Worm (Caenorhabditis elegans) whole organism, late embryonic: ENCODE results near the gene C13F10.8.

Source experiments
- ceh-18 ChIP-seq: sonication (generic microtip); optimal IDR thresholded peaks from 2 replicates; lab custom pipeline; 2016; ENCODE audit warnings: missing genetic modification characterization, missing compliant biosample characterization
- mec-3 ChIP-seq: sonication (generic microtip); optimal IDR thresholded peaks from 2 replicates; lab custom pipeline; 2016; ENCODE audit warnings: borderline replicate concordance, missing genetic modification characterization, missing compliant biosample characterization
- nhr-11 ChIP-seq: fragments of 150-350 bp; optimal IDR thresholded peaks from 2 replicates; lab custom pipeline; 2014; ENCODE audit warnings: missing biosample characterization, missing genetic modification characterization
- pqm-1 ChIP-seq: sonication (generic microtip); optimal IDR thresholded peaks from 2 replicates; lab custom pipeline; 2016; ENCODE audit warnings: missing genetic modification characterization, missing compliant biosample characterization
- unc-86 ChIP-seq: sonication (generic microtip); optimal IDR thresholded peaks from 2 replicates; lab custom pipeline; 2016; ENCODE audit warnings: missing genetic modification characterization, missing compliant biosample characterization

DNA sequence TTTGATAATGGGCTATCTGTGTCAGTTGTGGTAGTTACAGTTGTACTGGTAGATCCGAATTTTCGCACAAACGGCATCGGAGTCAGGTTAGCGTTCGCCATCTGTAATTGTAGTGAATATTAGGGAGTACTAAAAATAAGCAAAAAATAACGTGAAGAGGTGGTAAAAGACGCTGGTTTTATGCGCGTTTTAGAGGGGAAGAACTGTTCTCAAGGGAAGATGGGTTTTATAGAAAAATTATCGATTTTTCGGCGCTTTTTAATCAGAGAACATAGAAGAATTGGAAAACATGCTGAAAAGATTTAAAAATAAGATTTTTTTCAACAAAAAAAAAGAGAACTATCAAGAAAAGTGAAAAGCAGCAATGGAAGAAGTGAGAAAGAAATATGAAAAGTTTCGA lies 2.3 kb upstream of the C13F10.8 start, which contains the start of gene C13F10.7:
- TF ChIP-seq mec-3: no peak
- no peak for TF ChIP-seq pqm-1 (tag; lab: Kevin White, UChicago)
- no peak for TF ChIP-seq unc-86
- no peak for TF ChIP-seq nhr-11
- TF ChIP-seq ceh-18: no peak
